Worm (Caenorhabditis elegans) whole organism, early embryonic: ENCODE results near the gene Y10G11A.1.
"Not testable (repeated sequence)": the region's sequence is repeated elsewhere in the genome, so short reads cannot be mapped to it uniquely, and the experiment has no call there.

ENCODE experiments used
- B0310.2 ChIP-seq: sonication (generic microtip); optimal IDR thresholded peaks from 2 replicates; lab custom pipeline; 2016; ENCODE audit warnings: mild to moderate bottlenecking, missing genetic modification characterization, missing compliant biosample characterization
- F13C5.2 ChIP-seq: sonication (generic microtip); optimal IDR thresholded peaks from 2 replicates; lab custom pipeline; 2017; ENCODE audit warnings: mild to moderate bottlenecking, missing genetic modification characterization, inconsistent platforms, missing compliant biosample characterization
- aly-1 ChIP-seq: sonication (generic microtip); optimal IDR thresholded peaks from 2 replicates; lab custom pipeline; 2016; ENCODE audit warnings: missing genetic modification characterization, missing compliant biosample characterization
- ama-1 ChIP-seq: fragments of 150-350 bp; optimal IDR thresholded peaks from 2 replicates; lab custom pipeline; 2014
- ceh-13 ChIP-seq: fragments of 200-800 bp; sonication (Bioruptor generic); optimal IDR thresholded peaks from 2 replicates; lab custom pipeline; 2018; ENCODE audit warnings: mild to moderate bottlenecking, missing genetic modification characterization, missing compliant biosample characterization
- ceh-36 ChIP-seq: sonication (generic microtip); optimal IDR thresholded peaks from 2 replicates; lab custom pipeline; 2016; ENCODE audit warnings: missing genetic modification characterization, inconsistent platforms, missing compliant biosample characterization
- ets-7 ChIP-seq: sonication (generic microtip); optimal IDR thresholded peaks from 2 replicates; lab custom pipeline; 2016; ENCODE audit warnings: missing genotype, missing genetic modification characterization, missing compliant biosample characterization
- flt-1 ChIP-seq: fragments of 200-800 bp; sonication (Bioruptor generic); IDR thresholded peaks from 2 replicates; pipeline ENCODE4 v1.3.6; 2022; ENCODE audit warnings: missing genetic modification characterization, missing compliant biosample characterization
- hmbx-1 ChIP-seq: sonication (generic microtip); optimal IDR thresholded peaks from 2 replicates; lab custom pipeline; 2016; ENCODE audit warnings: mild to moderate bottlenecking, missing genetic modification characterization, missing compliant biosample characterization
- hmg-4 ChIP-seq: fragments of 200-800 bp; sonication (Bioruptor generic); optimal IDR thresholded peaks from 2 replicates; lab custom pipeline; 2018; ENCODE audit warnings: mild to moderate bottlenecking, missing genetic modification characterization, missing compliant biosample characterization
- hnd-1 ChIP-seq: sonication (generic microtip); optimal IDR thresholded peaks from 2 replicates; lab custom pipeline; 2016; ENCODE audit warnings: missing genetic modification characterization, missing compliant biosample characterization
- pes-1 ChIP-seq: fragments of 200-800 bp; sonication (Bioruptor generic); IDR thresholded peaks from 2 replicates; pipeline ENCODE4 v1.3.6; 2022; ENCODE audit warnings: missing genetic modification reagents, missing genetic modification characterization, missing compliant biosample characterization
- scrt-1 ChIP-seq: fragments of 200-800 bp; sonication (Bioruptor generic); IDR thresholded peaks from 2 replicates; pipeline ENCODE4 v1.3.6; 2022; ENCODE audit warnings: missing genetic modification characterization, missing compliant biosample characterization
- sea-1 ChIP-seq: fragments of 200-800 bp; sonication (Bioruptor generic); conservative IDR thresholded peaks from 2 replicates; pipeline ENCODE4 v1.3.6; 2022; ENCODE audit warnings: missing genetic modification characterization, missing compliant biosample characterization
- tbx-11 ChIP-seq: fragments of 200-800 bp; sonication (Bioruptor generic); IDR thresholded peaks from 2 replicates; pipeline ENCODE4 v1.3.6; 2022; ENCODE audit warnings: missing genetic modification characterization, missing compliant biosample characterization
- tbx-37 ChIP-seq: fragments of 200-800 bp; sonication (Bioruptor generic); conservative IDR thresholded peaks from 2 replicates; pipeline ENCODE4 v1.3.6; 2022; ENCODE audit warnings: missing genetic modification reagents, missing genetic modification characterization, missing compliant biosample characterization
- tra-4 ChIP-seq: sonication (generic microtip); optimal IDR thresholded peaks from 2 replicates; lab custom pipeline; 2017; ENCODE audit warnings: missing genetic modification characterization, missing compliant biosample characterization

Y10G11A.1 gene

DNA sequence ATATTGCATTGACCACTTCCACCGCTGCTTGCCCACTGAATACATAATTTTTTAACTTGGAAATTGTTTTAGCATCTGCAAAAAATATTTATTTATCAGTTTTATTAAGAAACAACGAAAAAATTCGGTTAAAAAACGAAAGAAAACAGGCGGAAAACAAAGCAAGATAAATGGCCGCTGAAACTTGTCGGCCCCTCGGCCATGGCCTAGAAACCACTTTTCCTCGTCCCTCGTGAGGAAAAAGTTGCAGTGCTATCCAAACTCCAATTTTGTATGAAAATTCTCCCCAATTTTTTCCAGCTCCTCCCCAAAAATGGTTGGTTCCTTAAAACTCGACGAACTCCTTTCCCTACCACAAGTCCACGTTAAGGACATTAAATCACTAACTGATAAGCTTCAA is at the start of gene Y10G11A.1:
Gene Y10G11A.1, plus strand, starts transcription at position 301 of the 400 bp plus-strand sequence.
- TF ChIP-seq tra-4; ama-1 (lab: Kevin White, UChicago); ceh-13 (GFP tag; lab: Kevin White, UChicago): not testable (repeated sequence)

ce11 chrIV:16377942-16378341 is 46.5 kb upstream of the Y10G11A.1 start:
- TF ChIP-seq hmg-4, result no peak
- TF ChIP-seq tbx-11 (GFP tag; lab: Robert Waterston, UW), result no peak
- TF ChIP-seq flt-1 (GFP tag; lab: Robert Waterston, UW), result no peak
- TF ChIP-seq hnd-1 (tag; lab: Kevin White, UChicago), result no peak
- TF ChIP-seq ceh-13 (GFP tag; lab: Kevin White, UChicago), result no peak
- no peak for TF ChIP-seq pes-1
- no peak for TF ChIP-seq tbx-37 (GFP tag; lab: Robert Waterston, UW)
- no peak for TF ChIP-seq hmbx-1 (tag; lab: Kevin White, UChicago)
- TF ChIP-seq tra-4, result no peak
- no peak for TF ChIP-seq ceh-36 (tag; lab: Kevin White, UChicago)
- no peak for TF ChIP-seq scrt-1 (GFP tag; lab: Robert Waterston, UW)
- TF ChIP-seq ets-7 (tag; lab: Kevin White, UChicago), result no peak
- TF ChIP-seq ama-1 (lab: Kevin White, UChicago), result no peak
- no peak for TF ChIP-seq sea-1
- no peak for TF ChIP-seq B0310.2 (tag; lab: Kevin White, UChicago)
- TF ChIP-seq aly-1 (tag; lab: Kevin White, UChicago), result no peak
- TF ChIP-seq F13C5.2 (tag; lab: Kevin White, UChicago), result no peak

ce11 chrIV:16380278-16380677 is 44.2 kb upstream of the Y10G11A.1 start:
- no peak for TF ChIP-seq flt-1 (GFP tag; lab: Robert Waterston, UW)
- no peak for TF ChIP-seq ama-1 (lab: Kevin White, UChicago)
- TF ChIP-seq tra-4, result no peak
- TF ChIP-seq hmbx-1 (tag; lab: Kevin White, UChicago), result no peak
- no peak for TF ChIP-seq F13C5.2 (tag; lab: Kevin White, UChicago)
- TF ChIP-seq scrt-1 (GFP tag; lab: Robert Waterston, UW), result no peak
- no peak for TF ChIP-seq ceh-13 (GFP tag; lab: Kevin White, UChicago)
- no peak for TF ChIP-seq pes-1
- no peak for TF ChIP-seq ets-7 (tag; lab: Kevin White, UChicago)
- TF ChIP-seq tbx-37 (GFP tag; lab: Robert Waterston, UW), result no peak
- no peak for TF ChIP-seq aly-1 (tag; lab: Kevin White, UChicago)
- no peak for TF ChIP-seq hnd-1 (tag; lab: Kevin White, UChicago)
- TF ChIP-seq hmg-4, result no peak
- TF ChIP-seq B0310.2 (tag; lab: Kevin White, UChicago), result no peak
- no peak for TF ChIP-seq ceh-36 (tag; lab: Kevin White, UChicago)

DNA sequence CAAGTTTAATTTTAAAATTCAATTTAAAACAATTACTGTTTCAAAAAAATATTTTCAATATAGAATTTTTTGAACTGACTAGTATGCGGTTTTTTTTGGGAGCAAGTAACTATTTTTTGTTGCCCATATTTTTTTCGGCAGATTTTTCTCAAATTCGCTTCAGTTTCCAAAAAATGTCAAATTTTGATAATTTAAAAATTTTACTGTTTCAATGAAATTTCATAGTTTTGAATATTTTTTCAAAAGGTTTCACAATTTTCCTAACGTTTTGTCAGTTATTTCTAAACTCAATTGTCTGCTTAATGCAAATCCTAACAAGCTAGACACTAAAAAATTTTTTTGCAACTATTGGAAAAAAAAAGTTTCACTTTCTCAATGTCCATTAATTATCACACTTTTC is 43.5 kb upstream of the Y10G11A.1 start:
- no peak for TF ChIP-seq scrt-1 (GFP tag; lab: Robert Waterston, UW)
- TF ChIP-seq tbx-37 (GFP tag; lab: Robert Waterston, UW), result no peak
- TF ChIP-seq hnd-1 (tag; lab: Kevin White, UChicago), result no peak
- no peak for TF ChIP-seq ets-7 (tag; lab: Kevin White, UChicago)
- no peak for TF ChIP-seq aly-1 (tag; lab: Kevin White, UChicago)
- no peak for TF ChIP-seq B0310.2 (tag; lab: Kevin White, UChicago)
- no peak for TF ChIP-seq hmbx-1 (tag; lab: Kevin White, UChicago)
- no peak for TF ChIP-seq tbx-11 (GFP tag; lab: Robert Waterston, UW)
- no peak for TF ChIP-seq flt-1 (GFP tag; lab: Robert Waterston, UW)

- TF ChIP-seq hmbx-1 (tag; lab: Kevin White, UChicago) (peak; percentile 32), ets-7 (tag; lab: Kevin White, UChicago) (peak; percentile 49), scrt-1 (GFP tag; lab: Robert Waterston, UW) (peak; percentile 82), pes-1 (peak; percentile 87), tbx-11 (GFP tag; lab: Robert Waterston, UW) (peak; percentile 59), hnd-1 (tag; lab: Kevin White, UChicago) (peak; percentile 17), flt-1 (GFP tag; lab: Robert Waterston, UW) (peak; percentile 81), hmg-4 (peak; percentile 95), tra-4 (no peak), sea-1 (peak; percentile 77), ceh-36 (tag; lab: Kevin White, UChicago) (peak; percentile 41), aly-1 (tag; lab: Kevin White, UChicago) (peak; percentile 84), tbx-37 (GFP tag; lab: Robert Waterston, UW) (peak; percentile 79), ceh-13 (GFP tag; lab: Kevin White, UChicago) (peak; percentile 47), F13C5.2 (tag; lab: Kevin White, UChicago) (peak; percentile 86), B0310.2 (tag; lab: Kevin White, UChicago) (peak; percentile 57), ama-1 (lab: Kevin White, UChicago) (peak; percentile 68)
Observed at ce11 chrIV:16381933-16382591, 42.4 kb upstream of the Y10G11A.1 start, which contains the start of gene Y7A9D.1. Gene Y7A9D.1 (minus strand): TSS chrIV:16382215.

- TF ChIP-seq tbx-11 (GFP tag; lab: Robert Waterston, UW) (no peak), aly-1 (tag; lab: Kevin White, UChicago) (no peak), sea-1 (no peak), pes-1 (no peak), hmg-4 (no peak), ceh-36 (tag; lab: Kevin White, UChicago) (no peak), scrt-1 (GFP tag; lab: Robert Waterston, UW) (no peak), ceh-13 (GFP tag; lab: Kevin White, UChicago) (no peak), tbx-37 (GFP tag; lab: Robert Waterston, UW) (no peak), hmbx-1 (tag; lab: Kevin White, UChicago) (no peak), flt-1 (GFP tag; lab: Robert Waterston, UW) (no peak), ama-1 (lab: Kevin White, UChicago) (no peak), hnd-1 (tag; lab: Kevin White, UChicago) (no peak), ets-7 (tag; lab: Kevin White, UChicago) (no peak), F13C5.2 (tag; lab: Kevin White, UChicago) (no peak), tra-4 (no peak), B0310.2 (tag; lab: Kevin White, UChicago) (no peak)
Observed at ce11 chrIV:16384665-16385064, 39.8 kb upstream of the Y10G11A.1 start.
